ENCODE assay signal across 2 fruit fly cellular contexts in genomic region chr3R:22719607-22719949, dm6.
TF ChIP-seq lines count a peak whose summit lies in the region.

No protein-coding gene starts in this region.

- no peak for TF ChIP-seq CTCF in whole organism, embryonic (GFP tag; optimal IDR thresholded peaks at IDR 0.05; lab: Kevin White, UChicago)

TF ChIP-seq in whole organism, embryonic, 481 proteins besides CTCF, POLR2A, EP300 and RAD21 (continues in another document):
- TF ChIP-seq CG17568 (GFP tag; optimal IDR thresholded peaks at IDR 0.05; lab: Kevin White, UChicago) (no peak), CG8765 (GFP tag; IDR thresholded peaks at IDR 0.05; lab: Robert Waterston, UW) (no peak), CG14710 (tag; optimal IDR thresholded peaks at IDR 0.05; lab: Kevin White, UChicago) (peak; percentile 55), dan (GFP tag; IDR thresholded peaks at IDR 0.05; lab: Robert Waterston, UW) (no peak), Doc2 (GFP tag; IDR thresholded peaks at IDR 0.05; lab: Robert Waterston, UW) (no peak), tap (tag; optimal IDR thresholded peaks at IDR 0.05; lab: Kevin White, UChicago) (peak; percentile 8), pzg (GFP tag; optimal IDR thresholded peaks at IDR 0.05; lab: Kevin White, UChicago) (no peak), Pdp1 (GFP tag; optimal IDR thresholded peaks at IDR 0.05; lab: Kevin White, UChicago) (no peak), Hsf (GFP tag; optimal IDR thresholded peaks at IDR 0.05; lab: Kevin White, UChicago) (peak; percentile 12), CG31388 (GFP tag; optimal IDR thresholded peaks at IDR 0.05; lab: Kevin White, UChicago) (no peak), bowl (GFP tag; IDR thresholded peaks at IDR 0.05; lab: Robert Waterston, UW) (no peak), grau (tag; optimal IDR thresholded peaks at IDR 0.05; lab: Kevin White, UChicago) (peak; percentile 33), D19A (tag; optimal IDR thresholded peaks at IDR 0.05; lab: Kevin White, UChicago) (no peak), CG17912 (GFP tag; optimal IDR thresholded peaks at IDR 0.05; lab: Kevin White, UChicago) (no peak), nau (GFP tag; optimal IDR thresholded peaks at IDR 0.05; lab: Kevin White, UChicago) (no peak), ATbp (GFP tag; optimal IDR thresholded peaks at IDR 0.05; lab: Kevin White, UChicago) (peak; percentile 16), Hr3 (GFP tag; optimal IDR thresholded peaks at IDR 0.05; lab: Kevin White, UChicago) (peak; percentile 6), abd-A (tag; optimal IDR thresholded peaks at IDR 0.05; lab: Kevin White, UChicago) (no peak), CG13287 (GFP tag; IDR thresholded peaks at IDR 0.05; lab: Robert Waterston, UW; ENCODE audit: partially characterized antibody) (no peak), PHDP (tag; optimal IDR thresholded peaks at IDR 0.05; lab: Kevin White, UChicago) (no peak), CG30403 (GFP tag; optimal IDR thresholded peaks at IDR 0.05; lab: Kevin White, UChicago) (peak; percentile 1), CG11504 (tag; optimal IDR thresholded peaks at IDR 0.05; lab: Kevin White, UChicago) (peak; percentile 64), repo (GFP tag; optimal IDR thresholded peaks at IDR 0.05; lab: Kevin White, UChicago) (no peak), tna (GFP tag; IDR thresholded peaks at IDR 0.05; lab: Robert Waterston, UW; ENCODE audit: partially characterized antibody) (no peak), onecut (GFP tag; IDR thresholded peaks at IDR 0.05; lab: Robert Waterston, UW) (no peak), CG10543 (GFP tag; optimal IDR thresholded peaks at IDR 0.05; lab: Kevin White, UChicago) (peak; percentile 35), CG18764 (GFP tag; optimal IDR thresholded peaks at IDR 0.05; lab: Kevin White, UChicago) (no peak), CG9437 (GFP tag; optimal IDR thresholded peaks at IDR 0.05; lab: Kevin White, UChicago) (no peak), CG17612 (GFP tag; IDR thresholded peaks at IDR 0.05; lab: Robert Waterston, UW) (no peak), CG14014 (GFP tag; IDR thresholded peaks at IDR 0.05; lab: Robert Waterston, UW) (no peak), cwo (GFP tag; optimal IDR thresholded peaks at IDR 0.05; lab: Kevin White, UChicago) (no peak), CG10979 (tag; optimal IDR thresholded peaks at IDR 0.05; lab: Kevin White, UChicago) (peak; percentile 64), fd102C (GFP tag; optimal IDR thresholded peaks at IDR 0.05; lab: Kevin White, UChicago) (no peak), HmgD (GFP tag; optimal IDR thresholded peaks at IDR 0.05; lab: Kevin White, UChicago) (no peak), NFAT (GFP tag; IDR thresholded peaks at IDR 0.05; lab: Robert Waterston, UW) (no peak), CG10654 (GFP tag; optimal IDR thresholded peaks at IDR 0.05; lab: Kevin White, UChicago) (no peak), org-1 (GFP tag; optimal IDR thresholded peaks at IDR 0.05; lab: Kevin White, UChicago) (peak; percentile 5), unpg (GFP tag; optimal IDR thresholded peaks at IDR 0.05; lab: Kevin White, UChicago) (peak; percentile 47), CG4360 (GFP tag; IDR thresholded peaks at IDR 0.05; lab: Robert Waterston, UW) (no peak), usp (GFP tag; optimal IDR thresholded peaks at IDR 0.05; lab: Kevin White, UChicago) (no peak), wek (GFP tag; optimal IDR thresholded peaks at IDR 0.05; lab: Kevin White, UChicago) (no peak), ind (GFP tag; optimal IDR thresholded peaks at IDR 0.05; lab: Kevin White, UChicago) (peak; percentile 25), Dp (GFP tag; optimal IDR thresholded peaks at IDR 0.05; lab: Kevin White, UChicago) (no peak), CG10274 (GFP tag; optimal IDR thresholded peaks at IDR 0.05; lab: Kevin White, UChicago) (no peak), CG8388 (GFP tag; optimal IDR thresholded peaks at IDR 0.05; lab: Kevin White, UChicago) (peak; percentile 26), Fer1 (GFP tag; optimal IDR thresholded peaks at IDR 0.05; lab: Kevin White, UChicago) (peak; percentile 27), kni (GFP tag; optimal IDR thresholded peaks at IDR 0.05; lab: Kevin White, UChicago) (no peak), Hmx (GFP tag; optimal IDR thresholded peaks at IDR 0.05; lab: Kevin White, UChicago) (no peak)

TF ChIP-seq in whole organism, wandering third instar larva, 38 proteins besides CTCF, POLR2A, EP300 and RAD21:
- TF ChIP-seq fru (GFP tag; optimal IDR thresholded peaks at IDR 0.05; lab: Kevin White, UChicago) (peak; percentile 6), brk (GFP tag; optimal IDR thresholded peaks at IDR 0.05; lab: Kevin White, UChicago) (no peak)

Comparison
In these comparisons a context has a peak if more than half of its experiments do, and no peak if none do; other contexts are left out.
1. Of the 10 proteins assayed by ChIP-seq in both whole organism, embryonic and whole organism, wandering third instar larva: peak only in whole organism, embryonic: none; only in whole organism, wandering third instar larva: fru; in both: none; in neither: 7; mixed calls (peak in some experiments, not most) for 2.